Worm (Caenorhabditis elegans) whole organism, young adult: ENCODE measurements around the gene kqt-3.

Experiments
- B0035.1 ChIP-seq: sonication (generic microtip); optimal IDR thresholded peaks from 2 replicates; lab custom pipeline; 2016; ENCODE audit warnings: missing genetic modification characterization, mild to moderate bottlenecking, missing compliant biosample characterization, missing genotype, missing genetic modification reagents
- B0261.1 ChIP-seq: sonication (generic microtip); optimal IDR thresholded peaks from 2 replicates; lab custom pipeline; 2016; ENCODE audit warnings: mild to moderate bottlenecking, missing genetic modification characterization, moderate library complexity, missing compliant biosample characterization
- C17E4.6 ChIP-seq: fragments of 200-800 bp; sonication (Bioruptor generic); IDR thresholded peaks from 2 replicates; pipeline ENCODE4 v1.3.6; 2022; ENCODE audit warnings: missing genetic modification reagents, missing genetic modification characterization, missing compliant biosample characterization
- D2030.7 ChIP-seq: fragments of 200-800 bp; sonication (Bioruptor generic); IDR thresholded peaks from 2 replicates; pipeline ENCODE4 v1.3.6; 2022; ENCODE audit warnings: missing genetic modification reagents, missing genetic modification characterization, missing compliant biosample characterization
- F22D6.2 ChIP-seq: sonication (generic microtip); optimal IDR thresholded peaks from 2 replicates; lab custom pipeline; 2016; ENCODE audit warnings: mild to moderate bottlenecking, missing genetic modification characterization, missing compliant biosample characterization
- F52B5.7 ChIP-seq: sonication (generic microtip); optimal IDR thresholded peaks from 2 replicates; lab custom pipeline; 2016; ENCODE audit warnings: mild to moderate bottlenecking, missing genetic modification characterization, missing compliant biosample characterization
- F57A8.1 ChIP-seq: fragments of 200-800 bp; sonication (Bioruptor generic); optimal IDR thresholded peaks from 2 replicates; lab custom pipeline; 2018; ENCODE audit warnings: mild to moderate bottlenecking, missing genetic modification characterization, moderate library complexity, missing compliant biosample characterization
- Y67H2A.10 ChIP-seq: fragments of 200-800 bp; sonication (Bioruptor generic); conservative IDR thresholded peaks from 2 replicates; pipeline ENCODE4 v1.3.6; 2022; ENCODE audit warnings: missing genetic modification reagents, missing genetic modification characterization, missing compliant biosample characterization
- Y79H2A.3 ChIP-seq: fragments of 200-800 bp; sonication (Bioruptor generic); conservative IDR thresholded peaks from 2 replicates; pipeline ENCODE4 v1.3.6; 2022; ENCODE audit warnings: missing genetic modification reagents, missing genetic modification characterization, missing compliant biosample characterization
- ama-1 ChIP-seq, 3 experiments: fragments of 150-350 bp in 1 of 3; sonication (generic microtip) in 2 of 3; optimal IDR thresholded peaks; 2 replicates each; lab custom pipeline; 2014 to 2018; ENCODE audit warnings: missing biosample characterization in 2 of 3, missing genetic modification characterization in 2 of 3, missing genetic modification reagents in 2 of 3
- aptf-2 ChIP-seq: fragments of 200-800 bp; sonication (Bioruptor generic); conservative IDR thresholded peaks from 2 replicates; pipeline ENCODE4 v1.3.6; 2022; ENCODE audit warnings: missing genetic modification reagents, missing genetic modification characterization, missing compliant biosample characterization
- aptf-3 ChIP-seq: fragments of 200-800 bp; sonication (Bioruptor generic); IDR thresholded peaks from 2 replicates; pipeline ENCODE4 v1.3.6; 2022; ENCODE audit warnings: missing genetic modification characterization, missing compliant biosample characterization
- attf-3 ChIP-seq: fragments of 200-800 bp; sonication (Bioruptor generic); conservative IDR thresholded peaks from 2 replicates; pipeline ENCODE4 v1.3.6; 2022; ENCODE audit warnings: missing genetic modification reagents, missing genetic modification characterization, missing compliant biosample characterization
- attf-5 ChIP-seq: fragments of 200-800 bp; sonication (Bioruptor generic); optimal IDR thresholded peaks from 2 replicates; lab custom pipeline; 2018; ENCODE audit warnings: mild to moderate bottlenecking, missing genetic modification characterization, missing compliant biosample characterization
- attf-6 ChIP-seq: fragments of 200-800 bp; sonication (Bioruptor generic); IDR thresholded peaks from 2 replicates; pipeline ENCODE4 v1.3.6; 2022; ENCODE audit warnings: missing genetic modification reagents, missing genetic modification characterization, missing compliant biosample characterization
- bed-2 ChIP-seq: fragments of 200-800 bp; sonication (Bioruptor generic); IDR thresholded peaks from 2 replicates; pipeline ENCODE4 v1.3.6; 2022; ENCODE audit warnings: missing genetic modification reagents, missing genetic modification characterization, missing compliant biosample characterization
- ceh-40 ChIP-seq: fragments of 200-800 bp; sonication (Bioruptor generic); IDR thresholded peaks from 2 replicates; pipeline ENCODE4 v1.3.6; 2022; ENCODE audit warnings: missing genetic modification characterization, missing compliant biosample characterization
- ceh-79 ChIP-seq: sonication (generic microtip); optimal IDR thresholded peaks from 2 replicates; lab custom pipeline; 2017; ENCODE audit warnings: mild to moderate bottlenecking, missing genetic modification characterization, missing compliant biosample characterization
- ceh-91 ChIP-seq: fragments of 200-800 bp; sonication (Bioruptor generic); IDR thresholded peaks from 2 replicates; pipeline ENCODE4 v1.3.6; 2022; ENCODE audit warnings: missing genetic modification reagents, missing genetic modification characterization, missing compliant biosample characterization
- chd-7 ChIP-seq: sonication (generic microtip); optimal IDR thresholded peaks from 2 replicates; lab custom pipeline; 2016; ENCODE audit warnings: mild to moderate bottlenecking, missing genetic modification characterization, moderate library complexity, missing compliant biosample characterization
- dpff-1 ChIP-seq: sonication (generic microtip); optimal IDR thresholded peaks from 2 replicates; lab custom pipeline; 2017; ENCODE audit warnings: mild to moderate bottlenecking, missing genetic modification characterization, missing compliant biosample characterization
- egl-18 ChIP-seq: fragments of 200-800 bp; sonication (Bioruptor generic); IDR thresholded peaks from 2 replicates; pipeline ENCODE4 v1.3.6; 2022; ENCODE audit warnings: missing genetic modification reagents, missing genetic modification characterization, missing compliant biosample characterization
- egrh-3 ChIP-seq: fragments of 200-800 bp; sonication (Bioruptor generic); IDR thresholded peaks from 2 replicates; pipeline ENCODE4 v1.3.6; 2022; ENCODE audit warnings: missing genetic modification reagents, missing genetic modification characterization, missing compliant biosample characterization
- ets-4 ChIP-seq: fragments of 200-800 bp; sonication (Bioruptor generic); optimal IDR thresholded peaks from 2 replicates; lab custom pipeline; 2018; ENCODE audit warnings: mild to moderate bottlenecking, missing genetic modification characterization, missing compliant biosample characterization
- gei-17 ChIP-seq: fragments of 200-800 bp; sonication (Bioruptor generic); optimal IDR thresholded peaks from 2 replicates; lab custom pipeline; 2018; ENCODE audit warnings: mild to moderate bottlenecking, missing genetic modification characterization, missing compliant biosample characterization
- him-1 ChIP-seq: sonication (generic microtip); optimal IDR thresholded peaks from 2 replicates; lab custom pipeline; 2016; ENCODE audit warnings: missing genotype, missing genetic modification reagents, missing genetic modification characterization, missing compliant biosample characterization
- hlh-26 ChIP-seq: fragments of 200-800 bp; sonication (Bioruptor generic); conservative IDR thresholded peaks from 2 replicates; pipeline ENCODE4 v1.3.6; 2022; ENCODE audit warnings: missing genetic modification reagents, missing genetic modification characterization, missing compliant biosample characterization
- lag-1 ChIP-seq: fragments of 200-800 bp; sonication (Bioruptor generic); IDR thresholded peaks from 2 replicates; pipeline ENCODE4 v1.3.6; 2022; ENCODE audit warnings: missing genetic modification reagents, missing genetic modification characterization, missing compliant biosample characterization
- lin-40 ChIP-seq: sonication (generic microtip); optimal IDR thresholded peaks from 2 replicates; lab custom pipeline; 2016; ENCODE audit warnings: missing genetic modification characterization, mild to moderate bottlenecking, missing compliant biosample characterization, missing genotype, missing genetic modification reagents
- lsy-27 ChIP-seq: sonication (generic microtip); optimal IDR thresholded peaks from 2 replicates; lab custom pipeline; 2017; ENCODE audit warnings: missing genetic modification characterization, mild to moderate bottlenecking, missing compliant biosample characterization, antibody characterized with exemption, missing genotype, borderline replicate concordance; ENCODE audit not compliant: insufficient read depth
- madf-10 ChIP-seq: sonication (generic microtip); optimal IDR thresholded peaks from 2 replicates; lab custom pipeline; 2016; ENCODE audit warnings: mild to moderate bottlenecking, missing genetic modification characterization, missing compliant biosample characterization
- madf-6 ChIP-seq: fragments of 200-800 bp; sonication (Bioruptor generic); IDR thresholded peaks from 2 replicates; pipeline ENCODE4 v1.3.6; 2022; ENCODE audit warnings: missing genetic modification reagents, missing genetic modification characterization, missing compliant biosample characterization
- madf-8 ChIP-seq: fragments of 200-800 bp; sonication (Bioruptor generic); conservative IDR thresholded peaks from 2 replicates; pipeline ENCODE4 v1.3.6; 2022; ENCODE audit warnings: missing genetic modification reagents, missing genetic modification characterization, missing compliant biosample characterization
- mel-28 ChIP-seq: sonication (generic microtip); optimal IDR thresholded peaks from 2 replicates; lab custom pipeline; 2016; ENCODE audit warnings: borderline replicate concordance, mild to moderate bottlenecking, missing genetic modification characterization, missing compliant biosample characterization
- mes-4 ChIP-seq: sonication (generic microtip); optimal IDR thresholded peaks from 2 replicates; lab custom pipeline; 2016; ENCODE audit warnings: missing genotype, missing genetic modification characterization, missing compliant biosample characterization
- mxl-1 ChIP-seq: sonication (generic microtip); optimal IDR thresholded peaks from 2 replicates; lab custom pipeline; 2016; ENCODE audit warnings: missing genetic modification characterization, missing compliant biosample characterization
- nfya-2 ChIP-seq: fragments of 200-800 bp; sonication (Bioruptor generic); IDR thresholded peaks from 2 replicates; pipeline ENCODE4 v1.3.6; 2022; ENCODE audit warnings: missing genetic modification reagents, missing genetic modification characterization, missing compliant biosample characterization
- nhr-120 ChIP-seq: fragments of 200-800 bp; sonication (Bioruptor generic); IDR thresholded peaks from 2 replicates; pipeline ENCODE4 v1.3.6; 2022; ENCODE audit warnings: missing genetic modification characterization, missing compliant biosample characterization
- nhr-179 ChIP-seq: sonication (generic microtip); optimal IDR thresholded peaks from 2 replicates; lab custom pipeline; 2016; ENCODE audit warnings: mild to moderate bottlenecking, missing genetic modification characterization, missing compliant biosample characterization
- nhr-27 ChIP-seq: fragments of 200-800 bp; sonication (Bioruptor generic); optimal IDR thresholded peaks from 2 replicates; lab custom pipeline; 2018; ENCODE audit warnings: mild to moderate bottlenecking, missing genetic modification characterization, moderate library complexity, missing compliant biosample characterization
- pbrm-1 ChIP-seq: fragments of 200-800 bp; sonication (Bioruptor generic); IDR thresholded peaks from 2 replicates; pipeline ENCODE4 v1.3.6; 2022; ENCODE audit warnings: missing genetic modification reagents, missing genetic modification characterization, missing compliant biosample characterization
- pha-4 ChIP-seq: fragments of 150-350 bp; sonication (generic microtip); optimal IDR thresholded peaks from 2 replicates; lab custom pipeline; 2014; ENCODE audit warnings: missing biosample characterization, missing genetic modification reagents, missing genetic modification characterization
- rec-8 ChIP-seq, 2 experiments: sonication (generic microtip); optimal IDR thresholded peaks; 2 replicates each; lab custom pipeline; 2016; ENCODE audit warnings: mild to moderate bottlenecking in 2 of 2, missing genetic modification characterization in 2 of 2, missing genetic modification reagents in 2 of 2, missing genotype in 2 of 2, missing biosample characterization in 1 of 2, missing compliant biosample characterization in 1 of 2, moderate library complexity in 1 of 2
- repo-1 ChIP-seq: sonication (generic microtip); optimal IDR thresholded peaks from 2 replicates; lab custom pipeline; 2017; ENCODE audit warnings: mild to moderate bottlenecking, missing genetic modification characterization, missing compliant biosample characterization
- snpc-3.4 ChIP-seq: sonication (generic microtip); optimal IDR thresholded peaks from 2 replicates; lab custom pipeline; 2017; ENCODE audit warnings: missing genetic modification characterization, mild to moderate bottlenecking, missing compliant biosample characterization, antibody characterized with exemption, moderate library complexity, missing genotype, missing genetic modification reagents
- sptf-2 ChIP-seq: fragments of 200-800 bp; sonication (Bioruptor generic); optimal IDR thresholded peaks from 2 replicates; lab custom pipeline; 2018; ENCODE audit warnings: mild to moderate bottlenecking, missing genetic modification characterization, missing compliant biosample characterization
- unc-62 ChIP-seq: fragments of 150-350 bp; optimal IDR thresholded peaks from 2 replicates; lab custom pipeline; 2014; ENCODE audit warnings: missing biosample characterization, missing genetic modification reagents, missing genetic modification characterization
- zim-3 ChIP-seq: sonication (generic microtip); optimal IDR thresholded peaks from 2 replicates; lab custom pipeline; 2017; ENCODE audit warnings: mild to moderate bottlenecking, missing genetic modification characterization, moderate library complexity, missing compliant biosample characterization
- ztf-28 ChIP-seq: fragments of 200-800 bp; sonication (Bioruptor generic); IDR thresholded peaks from 2 replicates; pipeline ENCODE4 v1.3.6; 2022; ENCODE audit warnings: missing genetic modification reagents, missing genetic modification characterization, missing compliant biosample characterization

kqt-3 gene

ce11 chrII:13723754-13724153 lies 27.7 kb downstream of the kqt-3 start (continued):
- TF ChIP-seq ceh-91 (GFP tag; lab: Robert Waterston, UW) (no peak), attf-6 (GFP tag; lab: Robert Waterston, UW) (0 out of 2 replicates have a peak, but pooled peaks have one; percentile 15), madf-10 (tag; lab: Kevin White, UChicago) (no peak), lsy-27 (tag; lab: Kevin White, UChicago) (no peak), him-1 (no peak), mes-4 (tag; lab: Kevin White, UChicago) (no peak), nfya-2 (GFP tag; lab: Robert Waterston, UW) (no peak), pbrm-1 (no peak), D2030.7 (GFP tag; lab: Robert Waterston, UW) (no peak), egrh-3 (GFP tag; lab: Robert Waterston, UW) (no peak), B0035.1 (tag; lab: Kevin White, UChicago) (no peak), gei-17 (GFP tag; lab: Kevin White, UChicago) (no peak), lag-1 (GFP tag; lab: Robert Waterston, UW) (no peak), aptf-2 (GFP tag; lab: Robert Waterston, UW) (no peak), nhr-27 (tag; lab: Kevin White, UChicago) (no peak), bed-2 (GFP tag; lab: Robert Waterston, UW) (no peak), C17E4.6 (GFP tag; lab: Robert Waterston, UW) (no peak), sptf-2 (no peak), B0261.1 (tag; lab: Kevin White, UChicago) (no peak), F57A8.1 (GFP tag; lab: Kevin White, UChicago) (no peak), nhr-179 (tag; lab: Kevin White, UChicago) (no peak), madf-6 (GFP tag; lab: Robert Waterston, UW) (peak; percentile 38; the same call in 1 of the 2 replicates), egl-18 (GFP tag; lab: Robert Waterston, UW) (no peak), ceh-79 (tag; lab: Kevin White, UChicago) (no peak), mxl-1 (tag; lab: Kevin White, UChicago) (no peak), rec-8 (tag; optimal IDR thresholded peaks at IDR 0.05; lab: Kevin White, UChicago) (no peak), aptf-3 (GFP tag; lab: Robert Waterston, UW) (no peak), chd-7 (tag; lab: Kevin White, UChicago) (no peak), nhr-120 (GFP tag; lab: Robert Waterston, UW) (no peak), F52B5.7 (tag; lab: Kevin White, UChicago) (no peak), ets-4 (no peak), ceh-40 (no peak), attf-5 (no peak), zim-3 (no peak), lin-40 (tag; lab: Kevin White, UChicago) (no peak), unc-62 (GFP tag; lab: Kevin White, UChicago) (no peak), snpc-3.4 (tag; lab: Kevin White, UChicago) (no peak), ztf-28 (GFP tag; lab: Robert Waterston, UW) (0 out of 2 replicates have a peak, but pooled peaks have one; percentile 60), attf-3 (GFP tag; lab: Robert Waterston, UW) (no peak), F22D6.2 (tag; lab: Kevin White, UChicago) (no peak), pha-4 (tag; lab: Kevin White, UChicago) (no peak), hlh-26 (GFP tag; lab: Robert Waterston, UW) (no peak), ama-1 (optimal IDR thresholded peaks at IDR 0.05; lab: Kevin White, UChicago) (no peak), ama-1 (GFP tag; optimal IDR thresholded peaks at IDR 0.05; lab: Kevin White, UChicago) (no peak), Y67H2A.10 (GFP tag; lab: Robert Waterston, UW) (no peak), Y79H2A.3 (GFP tag; lab: Robert Waterston, UW) (no peak), madf-8 (no peak), mel-28 (tag; lab: Kevin White, UChicago) (no peak), repo-1 (tag; lab: Kevin White, UChicago) (no peak), dpff-1 (tag; lab: Kevin White, UChicago) (no peak)
